Worm (Caenorhabditis elegans): Measurements from ENCODE around the gene mdt-29.

mdt-29 gene

ce11 chrIII:13765782-13766181 is 7.2 kb upstream of the mdt-29 start:
- no peak for TF ChIP-seq nhr-25 (tag; optimal IDR thresholded peaks at IDR 0.05)
- no peak for TF ChIP-seq aly-2 (tag; optimal IDR thresholded peaks at IDR 0.05)

- no peak for TF ChIP-seq skn-1 (tag; optimal IDR thresholded peaks at IDR 0.05)
- TF ChIP-seq tbx-2 (tag; optimal IDR thresholded peaks at IDR 0.05): no peak
- peak; percentile 76 for TF ChIP-seq nhr-43 (tag; optimal IDR thresholded peaks at IDR 0.05; ENCODE audit: poor library complexity, severe bottlenecking)
- no peak for TF ChIP-seq ztf-11 (tag; optimal IDR thresholded peaks at IDR 0.05)
- TF ChIP-seq sea-2 (GFP tag; optimal IDR thresholded peaks at IDR 0.05): no peak
- TF ChIP-seq R02D3.7 (tag; optimal IDR thresholded peaks at IDR 0.05): no peak
- TF ChIP-seq zag-1 (tag; optimal IDR thresholded peaks at IDR 0.05): no peak
- TF ChIP-seq lsy-12 (tag; optimal IDR thresholded peaks at IDR 0.05): peak; percentile 31
- TF ChIP-seq elt-2 (tag; optimal IDR thresholded peaks at IDR 0.05): peak; percentile 94
- peak; percentile 46 for TF ChIP-seq pqm-1 (tag; optimal IDR thresholded peaks at IDR 0.05)
- TF ChIP-seq ZK546.5 (tag; optimal IDR thresholded peaks at IDR 0.05): no peak
- no peak for TF ChIP-seq egl-27 (tag; optimal IDR thresholded peaks at IDR 0.05)
- TF ChIP-seq nhr-11 (tag; optimal IDR thresholded peaks at IDR 0.05): no peak
- TF ChIP-seq nfya-1 (tag; optimal IDR thresholded peaks at IDR 0.05; ENCODE audit: insufficient read depth): peak; percentile 8
- no peak for TF ChIP-seq snpc-4 (tag; optimal IDR thresholded peaks at IDR 0.05)
- TF ChIP-seq nhr-67 (tag; optimal IDR thresholded peaks at IDR 0.05): no peak
- no peak for TF ChIP-seq eor-1 (tag; optimal IDR thresholded peaks at IDR 0.05)
- TF ChIP-seq nhr-23 (tag; optimal IDR thresholded peaks at IDR 0.05): no peak
These were observed 6.2 kb upstream of the mdt-29 start for ce11 chrIII:13766704-13767323.

- no peak for TF ChIP-seq eor-1 (tag; optimal IDR thresholded peaks at IDR 0.05)
- no peak for TF ChIP-seq nfya-1 (tag; optimal IDR thresholded peaks at IDR 0.05; ENCODE audit: insufficient read depth)
- TF ChIP-seq pha-4 (tag; optimal IDR thresholded peaks at IDR 0.05): peak; percentile 1
- peak; percentile 5 for TF ChIP-seq hmg-11 (tag; optimal IDR thresholded peaks at IDR 0.05)
These were observed 4.8 kb upstream of the mdt-29 start, which contains the start of gene rml-1 for ce11 chrIII:13768074-13768662. TSS of gene rml-1 (minus strand) at chrIII:13768092.

ce11 chrIII:13770017-13770416 is 3.0 kb upstream of the mdt-29 start:
- TF ChIP-seq nhr-11 (tag; optimal IDR thresholded peaks at IDR 0.05) (no peak), jun-1 (tag; optimal IDR thresholded peaks at IDR 0.05) (no peak), tbx-2 (tag; optimal IDR thresholded peaks at IDR 0.05) (no peak), ceh-16 (tag; optimal IDR thresholded peaks at IDR 0.05) (no peak), nhr-43 (tag; optimal IDR thresholded peaks at IDR 0.05; ENCODE audit: poor library complexity, severe bottlenecking) (no peak), ZK546.5 (tag; optimal IDR thresholded peaks at IDR 0.05) (no peak), snpc-4 (tag; optimal IDR thresholded peaks at IDR 0.05) (no peak), nhr-77 (tag; optimal IDR thresholded peaks at IDR 0.05) (no peak)

ce11 chrIII:13771145-13771544 is 1.8 kb upstream of the mdt-29 start, which contains the start of the genes cyk-4 and pdr-1:
TSS of gene cyk-4 (minus strand) at chrIII:13771224.
TSS of gene pdr-1 (plus strand) at chrIII:13771513.
- TF ChIP-seq nhr-43 (tag; optimal IDR thresholded peaks at IDR 0.05; ENCODE audit: poor library complexity, severe bottlenecking) (peak; percentile 25), nhr-76 (tag; optimal IDR thresholded peaks at IDR 0.05) (no peak), nhr-23 (tag; optimal IDR thresholded peaks at IDR 0.05) (peak; percentile 71), ama-1 (optimal IDR thresholded peaks at IDR 0.05) (peak; percentile 26), lin-15B (tag; optimal IDR thresholded peaks at IDR 0.05) (peak; percentile 89), pqm-1 (tag; optimal IDR thresholded peaks at IDR 0.05) (peak; percentile 32), nhr-67 (tag; optimal IDR thresholded peaks at IDR 0.05) (no peak), mdl-1 (tag; optimal IDR thresholded peaks at IDR 0.05) (no peak), nfya-1 (tag; optimal IDR thresholded peaks at IDR 0.05; ENCODE audit: insufficient read depth) (peak; percentile 80), nhr-25 (tag; optimal IDR thresholded peaks at IDR 0.05) (peak; percentile 57), lin-39 (tag; optimal IDR thresholded peaks at IDR 0.05) (peak; percentile 62)

- TF ChIP-seq hmg-11 (tag; optimal IDR thresholded peaks at IDR 0.05): no peak
- TF ChIP-seq eor-1 (tag; optimal IDR thresholded peaks at IDR 0.05): peak in 1 of 2 experiments; percentile 73
- no peak for TF ChIP-seq unc-39 (tag; optimal IDR thresholded peaks at IDR 0.05)
- TF ChIP-seq mml-1 (tag; optimal IDR thresholded peaks at IDR 0.05): no peak
- TF ChIP-seq lin-39 (tag; optimal IDR thresholded peaks at IDR 0.05): no peak
- TF ChIP-seq ZK546.5 (tag; optimal IDR thresholded peaks at IDR 0.05): peak; percentile 30
- TF ChIP-seq egl-27 (tag; optimal IDR thresholded peaks at IDR 0.05): no peak
- TF ChIP-seq nhr-77 (tag; optimal IDR thresholded peaks at IDR 0.05): no peak
- TF ChIP-seq nhr-76 (tag; optimal IDR thresholded peaks at IDR 0.05): peak; percentile 37
- no peak for TF ChIP-seq tbx-2 (tag; optimal IDR thresholded peaks at IDR 0.05)
- no peak for TF ChIP-seq lin-15B (tag; optimal IDR thresholded peaks at IDR 0.05)
- no peak for TF ChIP-seq nhr-43 (tag; optimal IDR thresholded peaks at IDR 0.05; ENCODE audit: poor library complexity, severe bottlenecking)
- TF ChIP-seq ceh-16 (tag; optimal IDR thresholded peaks at IDR 0.05): no peak
- no peak for TF ChIP-seq jun-1 (tag; optimal IDR thresholded peaks at IDR 0.05)
- no peak for TF ChIP-seq pha-4 (tag; optimal IDR thresholded peaks at IDR 0.05)
- no peak for TF ChIP-seq lsy-12 (tag; optimal IDR thresholded peaks at IDR 0.05)
These were observed 5.8 kb downstream of the mdt-29 start for ce11 chrIII:13778816-13779215.

Data from whole organism, L3 larva.